Fruit fly (Drosophila melanogaster): ENCODE results near the gene mus201.

The mus201 gene

DNA sequence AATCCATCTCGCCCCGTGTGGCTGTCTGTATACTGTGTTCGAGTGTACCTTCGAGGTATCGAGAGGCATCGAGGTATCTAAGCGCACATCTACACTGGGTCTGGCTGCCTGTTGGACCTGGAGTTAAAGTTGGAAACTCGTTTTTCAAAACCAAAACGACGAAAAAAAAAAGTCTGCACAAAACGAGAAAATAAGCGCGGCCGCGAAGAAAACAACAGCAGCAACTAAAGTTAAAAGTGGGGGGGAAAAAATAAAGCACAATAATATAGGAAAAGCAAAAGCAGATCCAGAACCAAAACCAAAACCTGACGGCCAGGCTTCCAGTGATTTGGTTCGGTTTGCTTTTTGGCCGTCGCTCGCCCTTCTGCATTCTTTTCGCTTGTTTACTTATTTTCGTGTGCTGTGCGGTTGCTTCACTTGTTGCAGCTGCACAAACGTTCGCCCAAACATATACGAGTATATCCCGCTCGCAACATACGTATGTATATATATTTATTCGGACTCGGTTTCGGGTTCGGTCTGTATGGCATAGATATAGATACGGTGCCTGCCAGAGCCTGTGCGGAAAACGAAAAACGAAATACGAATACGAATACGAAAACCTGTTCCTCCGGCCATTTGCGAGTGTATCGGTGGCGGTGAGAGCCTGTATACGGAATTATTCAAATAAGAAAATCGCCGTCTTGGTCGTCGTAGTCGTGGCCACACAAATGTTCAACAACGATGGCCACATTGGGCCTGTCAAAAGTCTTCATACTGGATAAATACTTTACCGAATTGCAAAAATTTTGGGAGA is 41.1 kb downstream of the mus201 start:
- TF ChIP-seq cic (GFP tag; optimal IDR thresholded peaks at IDR 0.05) (no peak), kay (GFP tag; ENCODE audit: borderline replicate concordance) (no peak), CG14711 (tag; optimal IDR thresholded peaks at IDR 0.05) (no peak), CG12768 (GFP tag; optimal IDR thresholded peaks at IDR 0.05) (no peak), Clk (GFP tag; optimal IDR thresholded peaks at IDR 0.05) (no peak), Crg-1 (GFP tag; optimal IDR thresholded peaks at IDR 0.05) (no peak), Mnt (GFP tag; optimal IDR thresholded peaks at IDR 0.05) (no peak), CG7101 (tag; optimal IDR thresholded peaks at IDR 0.05) (no peak), tj (GFP tag; optimal IDR thresholded peaks at IDR 0.05) (no peak), Hr96 (GFP tag; optimal IDR thresholded peaks at IDR 0.05) (no peak), pad (GFP tag; optimal IDR thresholded peaks at IDR 0.05) (no peak), CG1620 (GFP tag; optimal IDR thresholded peaks at IDR 0.05) (no peak), bab1 (GFP tag; optimal IDR thresholded peaks at IDR 0.05) (no peak), CG11617 (GFP tag; optimal IDR thresholded peaks at IDR 0.05) (no peak), ovo (GFP tag; optimal IDR thresholded peaks at IDR 0.05) (no peak)

DNA sequence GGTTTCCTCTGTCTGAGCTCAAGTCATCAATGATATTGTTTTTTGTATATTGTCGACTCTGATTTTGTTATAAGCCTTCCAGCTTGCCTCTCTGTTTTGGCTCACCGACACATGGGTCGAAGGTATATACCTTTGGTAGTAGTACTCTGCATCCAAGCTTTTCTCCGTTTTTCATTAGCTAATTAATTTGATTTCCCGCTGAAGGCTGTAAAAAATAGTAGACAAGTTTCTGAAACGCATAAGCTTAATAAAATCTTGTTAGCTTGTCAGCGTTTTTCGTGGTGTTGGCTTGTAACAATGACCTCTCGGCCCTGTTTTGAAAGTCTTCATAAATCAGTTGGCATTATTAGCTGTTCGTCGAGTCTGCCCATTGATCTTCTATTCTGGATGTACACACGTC is 42.9 kb downstream of the mus201 start:
- TF ChIP-seq CG33017 (tag; optimal IDR thresholded peaks at IDR 0.05) (no peak), kay (GFP tag; ENCODE audit: borderline replicate concordance) (peak; percentile 17), CG12768 (GFP tag; optimal IDR thresholded peaks at IDR 0.05) (no peak)

DNA sequence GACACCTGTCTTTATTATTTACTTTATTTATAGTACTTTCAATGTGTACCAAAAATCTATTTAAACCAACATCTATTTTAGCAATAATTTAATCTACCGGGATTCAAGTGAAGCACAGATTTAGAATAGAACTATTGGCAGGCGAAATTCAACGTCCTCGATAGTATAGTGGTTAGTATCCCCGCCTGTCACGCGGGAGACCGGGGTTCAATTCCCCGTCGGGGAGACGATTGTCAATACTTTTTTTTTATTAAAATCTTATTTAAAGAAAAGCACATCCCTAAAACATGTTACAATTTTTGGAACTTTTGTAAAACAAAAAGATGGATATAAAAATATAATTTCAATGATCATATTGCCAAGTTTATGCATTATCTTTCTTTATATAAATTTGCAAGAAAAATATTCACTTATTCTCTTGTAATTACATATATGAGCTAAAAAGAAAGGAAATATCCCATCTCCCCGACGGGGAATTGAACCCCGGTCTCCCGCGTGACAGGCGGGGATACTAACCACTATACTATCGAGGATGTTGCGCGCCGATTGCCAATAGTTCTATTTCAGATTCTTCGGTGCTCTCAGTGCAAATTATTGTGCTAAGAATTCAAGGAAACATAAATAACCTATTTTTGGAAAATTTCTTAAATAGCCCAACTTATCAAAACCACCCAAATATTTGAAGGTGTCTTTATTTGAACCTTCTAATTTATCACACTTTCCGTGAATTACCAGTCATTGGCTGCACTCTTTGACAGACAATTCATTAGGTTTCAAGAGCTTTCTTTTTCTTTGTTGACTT is 43.9 kb downstream of the mus201 start, which contains the start of gene CG43796:
Gene CG43796 (plus strand): TSS at position 752 of the 802 bp plus-strand sequence.
- peak; percentile 32 for TF ChIP-seq bab1 (GFP tag; optimal IDR thresholded peaks at IDR 0.05)
- TF ChIP-seq CG33017 (tag; optimal IDR thresholded peaks at IDR 0.05): no peak
- TF ChIP-seq tj (GFP tag; optimal IDR thresholded peaks at IDR 0.05): no peak
- no peak for TF ChIP-seq CG5204 (GFP tag; optimal IDR thresholded peaks at IDR 0.05)
- TF ChIP-seq Clk (GFP tag; optimal IDR thresholded peaks at IDR 0.05): no peak
- TF ChIP-seq toe (GFP tag; optimal IDR thresholded peaks at IDR 0.05): no peak
- no peak for TF ChIP-seq cnc (optimal IDR thresholded peaks at IDR 0.05)

dm6 chr2L:8485562-8485961 is 47.6 kb downstream of the mus201 start:
- TF ChIP-seq Crg-1 (GFP tag; optimal IDR thresholded peaks at IDR 0.05) (no peak), bab1 (GFP tag; optimal IDR thresholded peaks at IDR 0.05) (peak; percentile 68), CG1620 (GFP tag; optimal IDR thresholded peaks at IDR 0.05) (no peak), Clk (GFP tag; optimal IDR thresholded peaks at IDR 0.05) (no peak), kay (GFP tag; ENCODE audit: borderline replicate concordance) (peak; percentile 72), CG7101 (tag; optimal IDR thresholded peaks at IDR 0.05) (peak; percentile 28), CG7045 (GFP tag; optimal IDR thresholded peaks at IDR 0.05) (no peak), cic (GFP tag; optimal IDR thresholded peaks at IDR 0.05) (peak; percentile 3), CG5204 (GFP tag; optimal IDR thresholded peaks at IDR 0.05) (no peak), CG11617 (GFP tag; optimal IDR thresholded peaks at IDR 0.05) (no peak), toe (GFP tag; optimal IDR thresholded peaks at IDR 0.05) (no peak), Mnt (GFP tag; optimal IDR thresholded peaks at IDR 0.05) (no peak), pad (GFP tag; optimal IDR thresholded peaks at IDR 0.05) (no peak), CG14711 (tag; optimal IDR thresholded peaks at IDR 0.05) (no peak), Hr96 (GFP tag; optimal IDR thresholded peaks at IDR 0.05) (no peak), cnc (optimal IDR thresholded peaks at IDR 0.05) (no peak)

DNA sequence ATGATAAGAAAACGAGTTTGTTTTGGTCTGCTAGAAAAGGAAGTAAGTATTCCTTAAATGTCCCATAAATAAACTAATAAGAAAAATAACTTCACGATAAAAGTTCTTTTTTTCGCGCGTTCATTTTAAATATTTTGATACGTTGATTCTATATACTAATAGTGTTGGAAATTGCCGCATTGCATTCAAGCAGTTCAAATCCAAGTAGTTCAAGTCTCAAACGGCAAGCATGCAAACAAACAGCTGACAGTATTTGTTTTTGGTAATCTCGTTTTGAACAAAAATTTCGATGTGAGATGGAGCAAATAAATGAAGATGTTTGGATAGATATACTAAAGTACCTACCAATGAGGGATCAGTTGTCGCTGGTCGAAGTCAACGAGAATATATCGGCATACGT is 50.8 kb downstream of the mus201 start, which contains the start of gene CG13088:
Gene CG13088 (plus strand): TSS at position 247 of the 400 bp plus-strand sequence.
- peak; percentile 53 for TF ChIP-seq toe (GFP tag; optimal IDR thresholded peaks at IDR 0.05)
- no peak for TF ChIP-seq cic (GFP tag; optimal IDR thresholded peaks at IDR 0.05)
- peak; percentile 67 for TF ChIP-seq CG1620 (GFP tag; optimal IDR thresholded peaks at IDR 0.05)
- TF ChIP-seq Crg-1 (GFP tag; optimal IDR thresholded peaks at IDR 0.05): peak; percentile 56
- no peak for TF ChIP-seq CG33017 (tag; optimal IDR thresholded peaks at IDR 0.05)
- TF ChIP-seq Mnt (GFP tag; optimal IDR thresholded peaks at IDR 0.05): peak; percentile 66
- TF ChIP-seq bab1 (GFP tag; optimal IDR thresholded peaks at IDR 0.05): peak; percentile 42
- TF ChIP-seq CG5204 (GFP tag; optimal IDR thresholded peaks at IDR 0.05): peak; percentile 39
- TF ChIP-seq ovo (GFP tag; optimal IDR thresholded peaks at IDR 0.05): peak; percentile 42
- peak; percentile 68 for TF ChIP-seq CG7101 (tag; optimal IDR thresholded peaks at IDR 0.05)
- no peak for TF ChIP-seq CG7045 (GFP tag; optimal IDR thresholded peaks at IDR 0.05)
- no peak for TF ChIP-seq CG12768 (GFP tag; optimal IDR thresholded peaks at IDR 0.05)
- TF ChIP-seq pad (GFP tag; optimal IDR thresholded peaks at IDR 0.05): peak; percentile 48
- TF ChIP-seq CG14711 (tag; optimal IDR thresholded peaks at IDR 0.05): peak; percentile 31

- TF ChIP-seq kay (GFP tag; ENCODE audit: borderline replicate concordance) (peak; percentile 82), CG11617 (GFP tag; optimal IDR thresholded peaks at IDR 0.05) (no peak), CG5204 (GFP tag; optimal IDR thresholded peaks at IDR 0.05) (no peak), tj (GFP tag; optimal IDR thresholded peaks at IDR 0.05) (no peak)
Measured at dm6 chr2L:8490439-8490838, 52.5 kb downstream of the mus201 start, which contains the start of gene CG43400. CG43400 (plus strand) TSS chr2L:8490739.
